Worm (Caenorhabditis elegans): Measurements from ENCODE around the gene ZK488.5.

Gene ZK488.5

DNA sequence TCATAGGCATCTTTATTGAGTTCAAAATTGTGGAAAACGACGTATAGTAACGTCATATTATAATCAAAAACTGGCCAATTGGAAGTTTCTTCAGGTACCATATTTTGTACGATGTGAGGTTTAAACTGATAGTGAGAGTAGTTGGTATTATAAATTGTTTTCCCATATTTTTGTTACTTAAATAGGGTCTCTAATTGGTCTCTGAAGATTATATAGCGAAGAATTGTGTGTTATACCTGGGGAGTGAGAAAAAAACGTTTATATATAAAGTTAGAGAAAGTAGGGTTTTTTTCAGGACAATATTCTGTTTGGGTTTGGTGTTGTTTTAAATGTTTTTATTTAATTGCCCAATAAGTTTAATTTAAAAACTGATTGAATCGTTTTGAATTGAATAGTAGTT lies 31.9 kb downstream of the ZK488.5 start, which contains the start of gene srt-17:
srt-17 (minus strand) TSS at position 101 of the 400 bp plus-strand sequence.
- TF ChIP-seq jun-1 (tag; optimal IDR thresholded peaks at IDR 0.05) (no peak), unc-30 (tag; optimal IDR thresholded peaks at IDR 0.05) (no peak), pqm-1 (tag; optimal IDR thresholded peaks at IDR 0.05) (no peak), swsn-7 (tag; optimal IDR thresholded peaks at IDR 0.05) (no peak), zag-1 (tag; optimal IDR thresholded peaks at IDR 0.05) (no peak), snpc-4 (tag; optimal IDR thresholded peaks at IDR 0.05) (no peak), mef-2 (tag; optimal IDR thresholded peaks at IDR 0.05) (no peak), unc-130 (tag; optimal IDR thresholded peaks at IDR 0.05) (no peak), hlh-17 (GFP tag; optimal IDR thresholded peaks at IDR 0.05; ENCODE audit: borderline replicate concordance) (no peak), Y116A8C.19 (tag; optimal IDR thresholded peaks at IDR 0.05; ENCODE audit: borderline replicate concordance) (no peak), ceh-63 (GFP tag; optimal IDR thresholded peaks at IDR 0.05) (no peak), ceh-8 (GFP tag; optimal IDR thresholded peaks at IDR 0.05) (no peak), ztf-11 (tag; optimal IDR thresholded peaks at IDR 0.05) (no peak), egl-13 (tag; optimal IDR thresholded peaks at IDR 0.05) (no peak), rnt-1 (tag; optimal IDR thresholded peaks at IDR 0.05) (no peak), ets-5 (GFP tag; IDR thresholded peaks at IDR 0.05) (no peak), alr-1 (tag; optimal IDR thresholded peaks at IDR 0.05; ENCODE audit: borderline replicate concordance) (no peak)

DNA sequence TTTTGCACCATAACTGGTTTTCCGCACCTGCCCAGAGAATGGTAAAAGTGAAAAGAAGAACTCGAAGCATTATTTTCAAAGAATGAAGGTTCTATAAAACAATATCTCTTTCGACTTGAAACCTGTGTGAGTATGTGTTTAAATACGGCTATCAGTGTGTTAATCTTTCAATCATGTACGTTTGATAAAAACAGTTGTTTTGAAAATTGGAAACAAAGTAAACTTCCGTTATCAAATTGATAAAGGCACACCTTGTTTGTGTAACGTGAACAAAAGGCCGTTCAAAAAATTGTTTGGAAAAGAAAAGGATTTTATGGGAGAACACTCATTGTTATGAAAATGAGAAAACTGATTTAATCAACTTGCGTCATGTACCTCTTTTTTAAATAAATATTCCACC lies 33.3 kb downstream of the ZK488.5 start, which contains the start of gene F48G7.7:
F48G7.7 (minus strand) TSS at position 101 of the 400 bp plus-strand sequence.
- no peak for TF ChIP-seq skn-1 (tag; optimal IDR thresholded peaks at IDR 0.05)
- TF ChIP-seq ces-1 (GFP tag; optimal IDR thresholded peaks at IDR 0.05) = no peak
- no peak for TF ChIP-seq lin-35 (GFP tag; optimal IDR thresholded peaks at IDR 0.05)
- no peak for TF ChIP-seq aha-1 (tag; optimal IDR thresholded peaks at IDR 0.05)
- TF ChIP-seq nhr-19 (GFP tag; conservative IDR thresholded peaks at IDR 0.05) = no peak
- no peak for TF ChIP-seq sup-37 (GFP tag; optimal IDR thresholded peaks at IDR 0.05)
- no peak for TF ChIP-seq aly-2 (tag; optimal IDR thresholded peaks at IDR 0.05)
- TF ChIP-seq hpl-2 (GFP tag; optimal IDR thresholded peaks at IDR 0.05) = no peak
- TF ChIP-seq nhr-11 (tag; optimal IDR thresholded peaks at IDR 0.05) = no peak
- TF ChIP-seq vab-15 (tag; optimal IDR thresholded peaks at IDR 0.05) = no peak
- no peak for TF ChIP-seq nhr-85 (tag)
- no peak for TF ChIP-seq nhr-12 (tag; optimal IDR thresholded peaks at IDR 0.05)
- no peak for TF ChIP-seq sptf-1 (tag; optimal IDR thresholded peaks at IDR 0.05)

DNA sequence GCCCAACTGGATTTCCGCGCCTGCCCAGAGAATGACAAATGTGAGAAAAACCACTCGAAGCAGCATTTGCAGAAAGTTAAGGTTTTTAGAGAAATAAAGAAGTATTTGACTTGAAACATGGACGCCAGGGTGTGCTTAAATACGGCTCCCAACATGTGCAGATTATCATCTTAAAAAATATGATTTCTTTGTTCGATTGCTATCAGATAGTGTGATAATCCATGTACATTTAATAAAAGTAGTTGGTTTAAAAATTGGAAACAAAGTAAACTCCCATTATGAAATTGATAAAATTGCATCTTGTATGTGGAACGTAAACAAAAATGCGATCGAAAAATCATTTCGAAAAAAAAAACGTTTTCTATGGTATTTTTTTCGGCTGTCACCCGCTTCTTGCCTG lies 34.5 kb downstream of the ZK488.5 start, which contains the start of gene F48G7.8:
F48G7.8 (minus strand) TSS at position 101 of the 400 bp plus-strand sequence.
- no peak for TF ChIP-seq aly-2 (tag; optimal IDR thresholded peaks at IDR 0.05)
- no peak for TF ChIP-seq C34B4.2 (tag; optimal IDR thresholded peaks at IDR 0.05)
- no peak for TF ChIP-seq mab-9 (GFP tag; IDR thresholded peaks at IDR 0.05)
- no peak for TF ChIP-seq ceh-63 (GFP tag; optimal IDR thresholded peaks at IDR 0.05)
- no peak for TF ChIP-seq dsc-1 (tag; optimal IDR thresholded peaks at IDR 0.05)
- TF ChIP-seq lir-3 (tag; optimal IDR thresholded peaks at IDR 0.05; ENCODE audit: poor library complexity) = no peak
- TF ChIP-seq nhr-84 (tag; optimal IDR thresholded peaks at IDR 0.05) = no peak
- no peak for TF ChIP-seq mef-2 (tag; optimal IDR thresholded peaks at IDR 0.05)
- TF ChIP-seq nhr-20 (tag; optimal IDR thresholded peaks at IDR 0.05) = no peak
- TF ChIP-seq C16A3.4 (tag; optimal IDR thresholded peaks at IDR 0.05) = no peak
- TF ChIP-seq lin-15B (tag; optimal IDR thresholded peaks at IDR 0.05) = no peak
- no peak for TF ChIP-seq unc-130 (tag; optimal IDR thresholded peaks at IDR 0.05)
- TF ChIP-seq unc-62 (GFP tag; optimal IDR thresholded peaks at IDR 0.05) = no peak
- TF ChIP-seq fkh-8 (tag; optimal IDR thresholded peaks at IDR 0.05) = no peak
- no peak for TF ChIP-seq sup-37 (GFP tag; optimal IDR thresholded peaks at IDR 0.05)
- no peak for TF ChIP-seq swsn-7 (tag; optimal IDR thresholded peaks at IDR 0.05)
